Fruit fly (Drosophila melanogaster) S2 (cell line): ENCODE measurements around the gene Cyp4d1.

Source experiments
- CG8478 ChIP-seq: fragments of >200 bp; optimal IDR thresholded peaks from 2 replicates; lab custom pipeline; 2018
- CTCF ChIP-seq, 2 experiments: fragments of >200 bp; optimal IDR thresholded peaks; 2 replicates each; lab custom pipeline; 2018

- peak in 1 of 2 experiments; percentile 15 for TF ChIP-seq CTCF (optimal IDR thresholded peaks at IDR 0.05; lab: Kevin White, UChicago)
- TF ChIP-seq CG8478: no peak
Observed at dm6 chrX:2149478-2149877, 12.5 kb downstream of the Cyp4d1 start, which contains the start of gene bcn92.
